Worm (Caenorhabditis elegans) whole organism, late embryonic: Measurements from ENCODE around the gene F16G10.10.

Source experiments
- ama-1 ChIP-seq: fragments of 150-350 bp; optimal IDR thresholded peaks from 2 replicates; lab custom pipeline; 2014
- ceh-34 ChIP-seq: sonication (generic microtip); optimal IDR thresholded peaks from 2 replicates; lab custom pipeline; 2016; ENCODE audit warnings: mild to moderate bottlenecking, missing genetic modification characterization, missing compliant biosample characterization
- elt-2 ChIP-seq: sonication (generic microtip); optimal IDR thresholded peaks from 2 replicates; lab custom pipeline; 2016; ENCODE audit warnings: missing genetic modification reagents, missing genetic modification characterization, missing compliant biosample characterization
- hlh-13 ChIP-seq: fragments of 200-800 bp; sonication (Bioruptor generic); optimal IDR thresholded peaks from 2 replicates; lab custom pipeline; 2018; ENCODE audit warnings: mild to moderate bottlenecking, missing genetic modification characterization, missing compliant biosample characterization
- pqm-1 ChIP-seq: sonication (generic microtip); optimal IDR thresholded peaks from 2 replicates; lab custom pipeline; 2016; ENCODE audit warnings: missing genetic modification characterization, missing compliant biosample characterization
- tbx-2 ChIP-seq: sonication (generic microtip); optimal IDR thresholded peaks from 2 replicates; lab custom pipeline; 2016; ENCODE audit warnings: missing genetic modification characterization, missing compliant biosample characterization

DNA sequence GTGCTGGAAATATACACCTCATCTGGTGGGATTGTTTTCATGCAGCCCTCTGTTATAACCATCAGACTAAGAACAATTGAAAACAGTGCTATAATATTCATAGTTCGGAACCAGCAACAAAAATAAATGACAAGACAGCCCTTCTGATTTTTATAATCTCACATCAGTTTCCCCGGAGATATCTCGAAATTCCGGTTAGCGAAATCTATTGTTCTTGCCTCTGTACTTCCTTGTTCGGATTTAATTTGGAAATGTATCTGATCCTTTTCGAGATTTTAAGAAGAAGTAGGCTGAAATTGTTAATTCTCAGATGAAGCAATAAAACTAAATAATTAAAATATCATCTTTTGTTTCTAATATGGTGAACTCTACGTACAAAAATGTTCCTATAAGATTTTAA is 27.1 kb downstream of the F16G10.10 start, which contains the start of gene F43C11.11:
- no peak for TF ChIP-seq elt-2 (tag; lab: Kevin White, UChicago)
- no peak for TF ChIP-seq ama-1 (lab: Kevin White, UChicago)
- TF ChIP-seq tbx-2 (tag; lab: Kevin White, UChicago) = no peak
- no peak for TF ChIP-seq ceh-34 (tag; lab: Kevin White, UChicago)
- no peak for TF ChIP-seq pqm-1 (tag; lab: Kevin White, UChicago)
- no peak for TF ChIP-seq hlh-13 (GFP tag; lab: Kevin White, UChicago)
